Worm (Caenorhabditis elegans) whole organism, L4 larva: ENCODE measurements around the gene F53F4.11.

Experiments
- D1046.2 ChIP-seq: fragments of 200-800 bp; sonication (Bioruptor generic); IDR thresholded peaks from 2 replicates; pipeline ENCODE4 v1.3.6; 2022; ENCODE audit warnings: missing genetic modification characterization, missing compliant biosample characterization
- F26F4.8 ChIP-seq: fragments of 200-800 bp; sonication (Bioruptor generic); conservative IDR thresholded peaks from 2 replicates; pipeline ENCODE4 v1.3.6; 2022; ENCODE audit warnings: missing genetic modification characterization, missing compliant biosample characterization
- R02D3.7 ChIP-seq: fragments of 150-350 bp; sonication (generic microtip); optimal IDR thresholded peaks from 3 replicates; lab custom pipeline; 2014; ENCODE audit warnings: missing biosample characterization, missing genetic modification characterization
- T20F7.1 ChIP-seq: fragments of 200-800 bp; sonication (Bioruptor generic); optimal IDR thresholded peaks from 2 replicates; lab custom pipeline; 2018; ENCODE audit warnings: mild to moderate bottlenecking, missing genetic modification characterization, missing compliant biosample characterization
- Y75B8A.6 ChIP-seq: fragments of 200-800 bp; sonication (Bioruptor generic); IDR thresholded peaks from 2 replicates; pipeline ENCODE4 v1.3.6; 2022; ENCODE audit warnings: missing genetic modification reagents, missing genetic modification characterization, missing compliant biosample characterization
- arid-1 ChIP-seq: fragments of 200-800 bp; sonication (Bioruptor generic); conservative IDR thresholded peaks from 2 replicates; pipeline ENCODE4 v1.3.6; 2022; ENCODE audit warnings: missing genetic modification reagents, missing genetic modification characterization, missing compliant biosample characterization
- ceh-20 ChIP-seq: fragments of 200-800 bp; sonication (Bioruptor generic); IDR thresholded peaks from 2 replicates; pipeline ENCODE4 v1.3.6; 2022; ENCODE audit warnings: missing genetic modification reagents, missing genetic modification characterization, missing compliant biosample characterization
- ceh-32 ChIP-seq: sonication (generic microtip); optimal IDR thresholded peaks from 2 replicates; lab custom pipeline; 2016; ENCODE audit warnings: mild to moderate bottlenecking, missing genetic modification characterization, missing compliant biosample characterization; ENCODE audit not compliant: poor library complexity
- ceh-62 ChIP-seq: sonication (generic microtip); optimal IDR thresholded peaks from 2 replicates; lab custom pipeline; 2017; ENCODE audit warnings: missing biosample characterization, missing genetic modification characterization
- ceh-82 ChIP-seq: sonication (generic microtip); optimal IDR thresholded peaks from 2 replicates; lab custom pipeline; 2017; ENCODE audit warnings: missing biosample characterization, missing genetic modification characterization
- ctbp-1 ChIP-seq: fragments of 200-800 bp; sonication (Bioruptor generic); IDR thresholded peaks from 2 replicates; pipeline ENCODE4 v1.3.6; 2022; ENCODE audit warnings: missing genetic modification reagents, missing genetic modification characterization, missing compliant biosample characterization
- daf-16 ChIP-seq, 3 experiments: sonication (generic microtip); optimal IDR thresholded peaks; 2 replicates each; lab custom pipeline; 2016 to 2017; ENCODE audit warnings: missing genetic modification characterization in 3 of 3, missing genetic modification reagents in 3 of 3, mild to moderate bottlenecking in 2 of 3, missing compliant biosample characterization in 2 of 3, missing biosample characterization in 1 of 3, moderate library complexity in 1 of 3
- dmd-6 ChIP-seq: fragments of 200-800 bp; sonication (Bioruptor generic); IDR thresholded peaks from 2 replicates; pipeline ENCODE4 v1.3.6; 2022; ENCODE audit warnings: missing genetic modification reagents, missing genetic modification characterization, missing compliant biosample characterization
- dmd-8 ChIP-seq: fragments of 200-800 bp; sonication (Bioruptor generic); IDR thresholded peaks from 2 replicates; pipeline ENCODE4 v1.3.6; 2022; ENCODE audit warnings: missing genetic modification characterization, missing compliant biosample characterization
- duxl-1 ChIP-seq: sonication (generic microtip); optimal IDR thresholded peaks from 2 replicates; lab custom pipeline; 2016; ENCODE audit warnings: mild to moderate bottlenecking, missing genetic modification characterization, moderate library complexity, missing compliant biosample characterization; ENCODE audit not compliant: poor library complexity
- dve-1 ChIP-seq: sonication (generic microtip); optimal IDR thresholded peaks from 2 replicates; lab custom pipeline; 2017; ENCODE audit warnings: antibody characterized with exemption, mild to moderate bottlenecking, missing genetic modification characterization, missing compliant biosample characterization; ENCODE audit not compliant: insufficient read depth
- egl-27 ChIP-seq: sonication (generic microtip); optimal IDR thresholded peaks from 3 replicates; lab custom pipeline; 2017; ENCODE audit warnings: missing biosample characterization, missing genetic modification reagents, missing genetic modification characterization
- fos-1 ChIP-seq: fragments of 150-350 bp; optimal IDR thresholded peaks from 2 replicates; lab custom pipeline; 2014; ENCODE audit warnings: missing biosample characterization, missing genetic modification characterization
- hlh-11 ChIP-seq: fragments of 200-800 bp; sonication (Bioruptor generic); optimal IDR thresholded peaks from 2 replicates; lab custom pipeline; 2018; ENCODE audit warnings: mild to moderate bottlenecking, missing genetic modification characterization, missing compliant biosample characterization
- hlh-30 ChIP-seq: sonication (generic microtip); optimal IDR thresholded peaks from 2 replicates; lab custom pipeline; 2017; ENCODE audit warnings: antibody characterized with exemption, mild to moderate bottlenecking, missing genetic modification characterization, missing compliant biosample characterization; ENCODE audit not compliant: insufficient read depth
- lin-13 ChIP-seq: fragments of 150-350 bp; optimal IDR thresholded peaks from 2 replicates; lab custom pipeline; 2014; ENCODE audit warnings: missing biosample characterization, missing genetic modification reagents, missing genetic modification characterization
- lin-15B ChIP-seq: fragments of 150-350 bp; sonication (generic microtip); optimal IDR thresholded peaks from 3 replicates; lab custom pipeline; 2014; ENCODE audit warnings: missing biosample characterization, missing genetic modification characterization
- lin-38 ChIP-seq: fragments of 200-800 bp; sonication (Bioruptor generic); IDR thresholded peaks from 2 replicates; pipeline ENCODE4 v1.3.6; 2022; ENCODE audit warnings: missing genetic modification reagents, missing genetic modification characterization, missing compliant biosample characterization
- lir-3 ChIP-seq: sonication (generic microtip); optimal IDR thresholded peaks from 2 replicates; lab custom pipeline; 2016; ENCODE audit warnings: mild to moderate bottlenecking, missing genetic modification characterization, missing compliant biosample characterization
- mdl-1 ChIP-seq, 2 experiments: fragments of 150-350 bp in 1 of 2; sonication (generic microtip) in 1 of 2; optimal IDR thresholded peaks; 2 replicates each; lab custom pipeline; 2014 to 2017; ENCODE audit warnings: missing biosample characterization in 2 of 2, missing genetic modification characterization in 2 of 2
- mdt-29 ChIP-seq: fragments of 200-800 bp; sonication (Bioruptor generic); IDR thresholded peaks from 2 replicates; pipeline ENCODE4 v1.3.6; 2022; ENCODE audit warnings: missing genetic modification reagents, missing genetic modification characterization, missing compliant biosample characterization
- mep-1 ChIP-seq: fragments of 150-350 bp; sonication (generic microtip); optimal IDR thresholded peaks from 3 replicates; lab custom pipeline; 2014; ENCODE audit warnings: missing biosample characterization, missing genetic modification characterization
- nhr-11 ChIP-seq: fragments of 150-350 bp; optimal IDR thresholded peaks from 2 replicates; lab custom pipeline; 2014; ENCODE audit warnings: missing biosample characterization, missing genetic modification characterization
- nhr-111 ChIP-seq: fragments of 200-800 bp; sonication (Bioruptor generic); optimal IDR thresholded peaks from 2 replicates; lab custom pipeline; 2018; ENCODE audit warnings: mild to moderate bottlenecking, missing genetic modification characterization, missing compliant biosample characterization
- nhr-237 ChIP-seq: sonication (generic microtip); optimal IDR thresholded peaks from 2 replicates; lab custom pipeline; 2017; ENCODE audit warnings: missing biosample characterization, missing genetic modification characterization
- nhr-28 ChIP-seq: fragments of 150-350 bp; optimal IDR thresholded peaks from 2 replicates; lab custom pipeline; 2014; ENCODE audit warnings: missing biosample characterization, missing genetic modification characterization
- nhr-42 ChIP-seq: fragments of 200-800 bp; sonication (Bioruptor generic); IDR thresholded peaks from 2 replicates; pipeline ENCODE4 v1.3.6; 2022; ENCODE audit warnings: missing genetic modification characterization, missing compliant biosample characterization
- nhr-76 ChIP-seq: fragments of 150-350 bp; optimal IDR thresholded peaks from 2 replicates; lab custom pipeline; 2014; ENCODE audit warnings: missing biosample characterization, missing genetic modification characterization
- php-3 ChIP-seq: fragments of 200-800 bp; sonication (Bioruptor generic); IDR thresholded peaks from 2 replicates; pipeline ENCODE4 v1.3.6; 2022; ENCODE audit warnings: missing genetic modification reagents, missing genetic modification characterization, missing compliant biosample characterization
- pqm-1 ChIP-seq: sonication (generic microtip); optimal IDR thresholded peaks from 2 replicates; lab custom pipeline; 2017; ENCODE audit warnings: missing biosample characterization, missing genetic modification characterization
- sdz-12 ChIP-seq: fragments of 200-800 bp; sonication (Bioruptor generic); optimal IDR thresholded peaks from 2 replicates; lab custom pipeline; 2018; ENCODE audit warnings: mild to moderate bottlenecking, missing genetic modification characterization, missing compliant biosample characterization
- set-16 ChIP-seq: fragments of 200-800 bp; sonication (Bioruptor generic); IDR thresholded peaks from 2 replicates; pipeline ENCODE4 v1.3.6; 2022; ENCODE audit warnings: missing genetic modification reagents, missing genetic modification characterization, missing compliant biosample characterization
- snpc-1.2 ChIP-seq: fragments of 200-800 bp; sonication (Bioruptor generic); IDR thresholded peaks from 2 replicates; pipeline ENCODE4 v1.3.6; 2022; ENCODE audit warnings: missing genetic modification reagents, missing genetic modification characterization, missing compliant biosample characterization
- spr-1 ChIP-seq: sonication (generic microtip); optimal IDR thresholded peaks from 2 replicates; lab custom pipeline; 2016; ENCODE audit warnings: mild to moderate bottlenecking, missing genetic modification characterization, missing compliant biosample characterization
- tra-1 ChIP-seq: fragments of 200-800 bp; sonication (Bioruptor generic); IDR thresholded peaks from 2 replicates; pipeline ENCODE4 v1.3.6; 2022; ENCODE audit warnings: missing genetic modification reagents, missing genetic modification characterization, missing compliant biosample characterization
- unc-130 ChIP-seq: sonication (generic microtip); optimal IDR thresholded peaks from 2 replicates; lab custom pipeline; 2016; ENCODE audit warnings: missing genetic modification reagents, missing genetic modification characterization, missing compliant biosample characterization
- unc-39 ChIP-seq: sonication (generic microtip); optimal IDR thresholded peaks from 2 replicates; lab custom pipeline; 2017; ENCODE audit warnings: missing biosample characterization, missing genetic modification characterization
- unc-62 ChIP-seq, 3 experiments: fragments of 150-350 bp in 1 of 3; sonication (generic microtip); optimal IDR thresholded peaks in 2 of 3; peaks in 1 of 3; 1 replicate in 1 of 3; 2 replicates in 2 of 3; lab custom pipeline; 2014 to 2017; ENCODE audit warnings: missing biosample characterization in 3 of 3, missing genetic modification characterization in 3 of 3, missing genetic modification reagents in 3 of 3, missing genotype in 1 of 3
- zip-11 ChIP-seq: fragments of 200-800 bp; sonication (Bioruptor generic); IDR thresholded peaks from 2 replicates; pipeline ENCODE4 v1.3.6; 2022; ENCODE audit warnings: missing genetic modification characterization, missing compliant biosample characterization

Gene F53F4.11

DNA sequence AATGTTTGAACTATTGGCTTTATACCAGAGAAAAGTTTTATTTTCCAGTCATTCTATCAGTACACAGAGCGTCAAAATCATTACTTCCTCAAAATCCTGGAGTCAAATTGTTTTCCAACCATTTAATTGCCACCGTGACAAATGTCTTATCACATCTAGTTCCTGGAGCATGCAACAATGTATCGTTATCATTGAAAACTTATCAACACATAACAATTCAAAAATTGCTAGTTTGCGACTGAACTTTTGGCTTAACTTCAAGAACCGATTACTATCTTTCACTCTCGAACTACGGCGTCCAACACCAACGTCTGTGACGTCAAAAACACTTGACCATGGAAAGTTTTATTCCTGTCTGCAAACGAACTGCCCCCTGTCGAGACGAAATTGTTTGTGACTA, 13.7 kb upstream of the F53F4.11 start:
- TF ChIP-seq lin-38 (no peak), arid-1 (GFP tag; lab: Robert Waterston, UW) (no peak), lir-3 (tag; lab: Kevin White, UChicago) (no peak), nhr-111 (GFP tag; lab: Kevin White, UChicago) (no peak), fos-1 (tag; lab: Kevin White, UChicago) (no peak), lin-15B (tag; lab: Kevin White, UChicago) (no peak), ceh-20 (GFP tag; lab: Robert Waterston, UW) (no peak), pqm-1 (tag; lab: Kevin White, UChicago) (peak; percentile 69), Y75B8A.6 (GFP tag; lab: Robert Waterston, UW) (no peak), php-3 (GFP tag; lab: Robert Waterston, UW) (no peak), snpc-1.2 (GFP tag; lab: Robert Waterston, UW) (no peak), ceh-62 (tag; lab: Kevin White, UChicago) (no peak), hlh-11 (tag; lab: Kevin White, UChicago) (peak; percentile 9), T20F7.1 (GFP tag; lab: Kevin White, UChicago) (no peak), dmd-6 (GFP tag; lab: Robert Waterston, UW) (peak; percentile 78), dve-1 (peak; percentile 37), D1046.2 (GFP tag; lab: Robert Waterston, UW) (no peak), nhr-28 (tag; lab: Kevin White, UChicago) (peak; percentile 69), zip-11 (GFP tag; lab: Robert Waterston, UW) (no peak), tra-1 (GFP tag; lab: Robert Waterston, UW) (no peak), sdz-12 (GFP tag; lab: Kevin White, UChicago) (no peak), nhr-237 (tag; lab: Kevin White, UChicago) (no peak), duxl-1 (tag; lab: Kevin White, UChicago) (no peak), mdl-1 (tag; optimal IDR thresholded peaks at IDR 0.05; lab: Kevin White, UChicago) (no peak), lin-13 (GFP tag; lab: Kevin White, UChicago) (no peak), unc-39 (tag; lab: Kevin White, UChicago) (no peak), dmd-8 (GFP tag; lab: Robert Waterston, UW) (no peak), hlh-30 (no peak), daf-16 (GFP tag; optimal IDR thresholded peaks at IDR 0.05; lab: Kevin White, UChicago) (no peak), daf-16 (tag; optimal IDR thresholded peaks at IDR 0.05; lab: Kevin White, UChicago) (peak; percentile 43), mdt-29 (GFP tag; lab: Robert Waterston, UW) (no peak)
- TF ChIP-seq, all 104 proteins: peak for 6

DNA sequence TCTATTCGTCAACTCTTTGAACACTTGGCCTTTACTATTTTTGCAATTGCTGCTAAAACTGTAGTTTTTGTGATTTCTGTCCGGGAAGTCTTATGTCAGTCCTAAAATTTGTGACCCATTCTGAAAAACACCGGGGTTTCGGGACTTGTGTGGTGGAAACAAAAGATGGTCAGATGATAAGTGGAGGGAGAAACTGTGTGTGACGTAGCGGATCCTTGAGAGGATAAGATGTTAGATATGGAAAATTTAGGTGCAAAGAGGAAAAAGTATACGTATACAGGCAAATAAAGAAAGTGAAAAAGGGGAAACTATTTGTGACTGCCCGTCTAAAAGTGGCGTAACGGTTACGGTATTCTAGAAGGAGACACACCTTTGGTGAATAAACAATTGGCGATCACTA, 12.1 kb upstream of the F53F4.11 start:
- TF ChIP-seq nhr-11 (tag; lab: Kevin White, UChicago), result no peak
- TF ChIP-seq set-16 (GFP tag; lab: Robert Waterston, UW), result no peak
- no peak for TF ChIP-seq nhr-42
- TF ChIP-seq ctbp-1 (GFP tag; lab: Robert Waterston, UW), result no peak
- no peak for TF ChIP-seq egl-27 (tag; lab: Kevin White, UChicago)
- TF ChIP-seq mep-1 (tag; lab: Kevin White, UChicago), result no peak
- no peak for TF ChIP-seq ceh-82 (tag; lab: Kevin White, UChicago)
- no peak for TF ChIP-seq lir-3 (tag; lab: Kevin White, UChicago)
- no peak for TF ChIP-seq unc-130 (GFP tag; lab: Kevin White, UChicago)
- TF ChIP-seq snpc-1.2 (GFP tag; lab: Robert Waterston, UW), result no peak
- no peak for TF ChIP-seq unc-62 (GFP tag; optimal IDR thresholded peaks at IDR 0.05 in 1 of 2; lab: Kevin White, UChicago)
- TF ChIP-seq unc-62 (tag; optimal IDR thresholded peaks at IDR 0.05; lab: Kevin White, UChicago), result no peak
- no peak for TF ChIP-seq nhr-76
- no peak for TF ChIP-seq ceh-32 (tag; lab: Kevin White, UChicago)
- TF ChIP-seq F26F4.8 (GFP tag; lab: Robert Waterston, UW), result no peak
- no peak for TF ChIP-seq R02D3.7 (tag; lab: Kevin White, UChicago)
- no peak for TF ChIP-seq spr-1 (tag; lab: Kevin White, UChicago)
